Fruit fly (Drosophila melanogaster): Measurements from ENCODE around the gene Cdk1.

dm6 chr2L:10396877-10397587 lies 11.0 kb upstream of the Cdk1 start:
- no peak for TF ChIP-seq CG8478 (optimal IDR thresholded peaks at IDR 0.05)
- no peak for TF ChIP-seq CTCF (optimal IDR thresholded peaks at IDR 0.05)
